Comparison of ENCODE assay signal across 3 fruit fly cellular contexts in genomic region chr3L:9678007-9678497, dm6.
TF ChIP-seq lines count a peak whose summit lies in the region.

No protein-coding gene starts in this region.

TF ChIP-seq in whole organism, embryonic, 481 proteins besides CTCF, POLR2A, EP300 and RAD21 (continued from another document and continues in another):
- TF ChIP-seq sna (GFP tag; IDR thresholded peaks at IDR 0.05; lab: Robert Waterston, UW; ENCODE audit: partially characterized antibody) (no peak), lov (optimal IDR thresholded peaks at IDR 0.05; lab: Kevin White, UChicago) (no peak), lov (GFP tag; IDR thresholded peaks at IDR 0.05; lab: Robert Waterston, UW) (no peak), NfI (GFP tag; optimal IDR thresholded peaks at IDR 0.05; lab: Kevin White, UChicago) (peak; percentile 3), HLH54F (GFP tag; optimal IDR thresholded peaks at IDR 0.05; lab: Kevin White, UChicago) (no peak), kni (GFP tag; optimal IDR thresholded peaks at IDR 0.05; lab: Kevin White, UChicago) (peak; percentile 24), otp (GFP tag; IDR thresholded peaks at IDR 0.05; lab: Robert Waterston, UW) (no peak), CG33557 (GFP tag; optimal IDR thresholded peaks at IDR 0.05; lab: Kevin White, UChicago) (peak; percentile 22), repo (GFP tag; optimal IDR thresholded peaks at IDR 0.05; lab: Kevin White, UChicago) (no peak), CG14667 (GFP tag; IDR thresholded peaks at IDR 0.05; lab: Robert Waterston, UW) (no peak), crol (GFP tag; IDR thresholded peaks at IDR 0.05; lab: Robert Waterston, UW) (no peak; the same call in 1 of the 2 replicates), Bgb (GFP tag; IDR thresholded peaks at IDR 0.05; lab: Robert Waterston, UW; ENCODE audit: partially characterized antibody) (peak; percentile 6; the same call in 1 of the 2 replicates), gro (GFP tag; optimal IDR thresholded peaks at IDR 0.05; lab: Kevin White, UChicago) (peak; percentile 14), CG3163 (GFP tag; optimal IDR thresholded peaks at IDR 0.05; lab: Kevin White, UChicago) (peak; percentile 17), gce (GFP tag; IDR thresholded peaks at IDR 0.05; lab: Robert Waterston, UW) (no peak), knrl (GFP tag; IDR thresholded peaks at IDR 0.05; lab: Robert Waterston, UW; ENCODE audit: partially characterized antibody) (0 out of 3 replicates have a peak, but pooled peaks have one; percentile 20), sens-2 (GFP tag; IDR thresholded peaks at IDR 0.05; lab: Robert Waterston, UW) (peak; percentile 30; the same call in 1 of the 2 replicates), CG10321 (GFP tag; IDR thresholded peaks at IDR 0.05; lab: Robert Waterston, UW) (peak; percentile 68), Trl (optimal IDR thresholded peaks at IDR 0.05; lab: Kevin White, UChicago) (peak; percentile 58 to 79), Trl (GFP tag; optimal IDR thresholded peaks at IDR 0.05; lab: Kevin White, UChicago) (peak; percentile 5), CG9609 (GFP tag; optimal IDR thresholded peaks at IDR 0.05; lab: Kevin White, UChicago) (no peak), CG18262 (tag; optimal IDR thresholded peaks at IDR 0.05; lab: Kevin White, UChicago) (peak; percentile 35), CG1233 (GFP tag; optimal IDR thresholded peaks at IDR 0.05; lab: Kevin White, UChicago) (peak; percentile 26), tll (GFP tag; optimal IDR thresholded peaks at IDR 0.05; lab: Kevin White, UChicago) (peak in 1 of 2 experiments; percentile 42), CG8924 (tag; optimal IDR thresholded peaks at IDR 0.05; lab: Kevin White, UChicago) (peak; percentile 29), eve (GFP tag; optimal IDR thresholded peaks at IDR 0.05; lab: Kevin White, UChicago) (peak in 1 of 2 experiments; percentile 54), CG6791 (GFP tag; IDR thresholded peaks at IDR 0.05; lab: Robert Waterston, UW; ENCODE audit: partially characterized antibody) (0 out of 3 replicates have a peak, but pooled peaks have one; percentile 40), CG10979 (tag; optimal IDR thresholded peaks at IDR 0.05; lab: Kevin White, UChicago) (peak; percentile 27), chm (GFP tag; IDR thresholded peaks at IDR 0.05; lab: Robert Waterston, UW) (0 out of 2 replicates have a peak, but pooled peaks have one; percentile 7), CG12391 (tag; optimal IDR thresholded peaks at IDR 0.05; lab: Kevin White, UChicago) (peak; percentile 6), Asciz (GFP tag; optimal IDR thresholded peaks at IDR 0.05; lab: Kevin White, UChicago) (peak; percentile 13), gfzf (GFP tag; optimal IDR thresholded peaks at IDR 0.05; lab: Kevin White, UChicago) (no peak), ranshi (GFP tag; IDR thresholded peaks at IDR 0.05; lab: Robert Waterston, UW) (0 out of 2 replicates have a peak, but pooled peaks have one; percentile 5), zen (tag; optimal IDR thresholded peaks at IDR 0.05; lab: Kevin White, UChicago) (peak; percentile 4), HLHmδ (GFP tag; optimal IDR thresholded peaks at IDR 0.05; lab: Kevin White, UChicago) (peak; percentile 30), CG15601 (tag; optimal IDR thresholded peaks at IDR 0.05; lab: Kevin White, UChicago) (peak; percentile 15), sc (optimal IDR thresholded peaks at IDR 0.05; lab: Kevin White, UChicago) (no peak), sc (GFP tag; optimal IDR thresholded peaks at IDR 0.05; lab: Kevin White, UChicago) (peak; percentile 23), Ada2b (GFP tag; IDR thresholded peaks at IDR 0.05; lab: Robert Waterston, UW) (peak; percentile 3; the same call in 1 of the 2 replicates), CG1603 (tag; optimal IDR thresholded peaks at IDR 0.05; lab: Kevin White, UChicago) (peak; percentile 36), CG15479 (GFP tag; optimal IDR thresholded peaks at IDR 0.05; lab: Kevin White, UChicago) (peak; percentile 92)

TF ChIP-seq in whole organism, prepupa, 60 proteins besides CTCF, POLR2A, EP300 and RAD21 (continued from another document):
- TF ChIP-seq ss (GFP tag; optimal IDR thresholded peaks at IDR 0.05; lab: Kevin White, UChicago) = peak in 1 of 2 experiments; percentile 67
- TF ChIP-seq Sox14 (GFP tag; optimal IDR thresholded peaks at IDR 0.05; lab: Kevin White, UChicago) = peak; percentile 90
- TF ChIP-seq Eip93F (GFP tag; optimal IDR thresholded peaks at IDR 0.05; lab: Kevin White, UChicago) = no peak
- TF ChIP-seq CG15336 (GFP tag; IDR thresholded peaks at IDR 0.05; lab: Robert Waterston, UW) = peak; percentile 41
- peak; percentile 4 for TF ChIP-seq achi (GFP tag; optimal IDR thresholded peaks at IDR 0.05; lab: Kevin White, UChicago)
- TF ChIP-seq CG3032 (tag; optimal IDR thresholded peaks at IDR 0.05; lab: Kevin White, UChicago) = no peak
- TF ChIP-seq Hr39 (GFP tag; optimal IDR thresholded peaks at IDR 0.05; lab: Kevin White, UChicago) = peak; percentile 36
- TF ChIP-seq CG11294 (GFP tag; IDR thresholded peaks at IDR 0.05; lab: Robert Waterston, UW) = no peak
- TF ChIP-seq fd85E (GFP tag; optimal IDR thresholded peaks at IDR 0.05; lab: Kevin White, UChicago) = no peak
- no peak for TF ChIP-seq Blimp-1 (GFP tag; optimal IDR thresholded peaks at IDR 0.05; lab: Kevin White, UChicago)
- peak; percentile 19 for TF ChIP-seq spab (GFP tag; optimal IDR thresholded peaks at IDR 0.05; lab: Kevin White, UChicago)
- TF ChIP-seq dac (GFP tag; optimal IDR thresholded peaks at IDR 0.05; lab: Kevin White, UChicago) = no peak
- TF ChIP-seq net (GFP tag; optimal IDR thresholded peaks at IDR 0.05; lab: Kevin White, UChicago) = peak; percentile 60
- TF ChIP-seq Hr4 (GFP tag; optimal IDR thresholded peaks at IDR 0.05; lab: Kevin White, UChicago) = peak; percentile 47
- TF ChIP-seq dsx (GFP tag; optimal IDR thresholded peaks at IDR 0.05; lab: Kevin White, UChicago; ENCODE audit: poor library complexity, severe bottlenecking) = peak; percentile 25
- peak; percentile 52 for TF ChIP-seq esn (GFP tag; optimal IDR thresholded peaks at IDR 0.05; lab: Kevin White, UChicago)
- peak; percentile 66 for TF ChIP-seq fkh (GFP tag; optimal IDR thresholded peaks at IDR 0.05; lab: Kevin White, UChicago)
- TF ChIP-seq CG6276 (GFP tag; optimal IDR thresholded peaks at IDR 0.05; lab: Kevin White, UChicago) = no peak
- TF ChIP-seq topi (GFP tag; optimal IDR thresholded peaks at IDR 0.05; lab: Kevin White, UChicago) = peak; percentile 19
- no peak for TF ChIP-seq CG32006 (GFP tag; optimal IDR thresholded peaks at IDR 0.05; lab: Kevin White, UChicago)
- TF ChIP-seq Met (GFP tag; optimal IDR thresholded peaks at IDR 0.05; lab: Kevin White, UChicago) = peak; percentile 52
- TF ChIP-seq Ets96B (tag; optimal IDR thresholded peaks at IDR 0.05; lab: Kevin White, UChicago) = peak; percentile 23
- no peak for TF ChIP-seq CG1621 (tag; optimal IDR thresholded peaks at IDR 0.05; lab: Kevin White, UChicago)

TF ChIP-seq in whole organism, wandering third instar larva, 38 proteins besides CTCF, POLR2A, EP300 and RAD21 (continued from another document):
- TF ChIP-seq Rel (GFP tag; optimal IDR thresholded peaks at IDR 0.05; lab: Kevin White, UChicago) (no peak), Rel (tag; optimal IDR thresholded peaks at IDR 0.05; lab: Kevin White, UChicago) (peak; percentile 5), Abd-B (GFP tag; optimal IDR thresholded peaks at IDR 0.05; lab: Kevin White, UChicago) (no peak), h (GFP tag; optimal IDR thresholded peaks at IDR 0.05; lab: Kevin White, UChicago) (peak; percentile 42), lola (GFP tag; optimal IDR thresholded peaks at IDR 0.05; lab: Kevin White, UChicago) (no peak), OdsH (GFP tag; optimal IDR thresholded peaks at IDR 0.05; lab: Kevin White, UChicago) (no peak), rgr (GFP tag; optimal IDR thresholded peaks at IDR 0.05; lab: Kevin White, UChicago) (peak; percentile 17), Jra (GFP tag; optimal IDR thresholded peaks at IDR 0.05; lab: Kevin White, UChicago) (peak; percentile 80)
